Worm (Caenorhabditis elegans) whole organism, young adult: ENCODE data around the gene pcrg-1.

Source experiments
- B0261.1 ChIP-seq: sonication (generic microtip); optimal IDR thresholded peaks from 2 replicates; lab custom pipeline; 2016; ENCODE audit warnings: mild to moderate bottlenecking, missing genetic modification characterization, moderate library complexity, missing compliant biosample characterization
- B0336.3 ChIP-seq: fragments of 200-800 bp; sonication (Bioruptor generic); IDR thresholded peaks from 2 replicates; pipeline ENCODE4 v1.3.6; 2022; ENCODE audit warnings: missing genetic modification characterization, missing compliant biosample characterization
- C06A6.2 ChIP-seq: fragments of 200-800 bp; sonication (Bioruptor generic); conservative IDR thresholded peaks from 2 replicates; pipeline ENCODE4 v1.3.6; 2022; ENCODE audit warnings: missing genetic modification characterization, missing compliant biosample characterization
- F10E7.11 ChIP-seq: sonication (generic microtip); optimal IDR thresholded peaks from 2 replicates; lab custom pipeline; 2017; ENCODE audit warnings: mild to moderate bottlenecking, missing genetic modification characterization, moderate library complexity, missing compliant biosample characterization
- F23B12.7 ChIP-seq: sonication (generic microtip); optimal IDR thresholded peaks from 2 replicates; lab custom pipeline; 2017; ENCODE audit warnings: missing genetic modification characterization, mild to moderate bottlenecking, missing compliant biosample characterization, antibody characterized with exemption, moderate library complexity; ENCODE audit not compliant: insufficient read depth
- F52B5.7 ChIP-seq: sonication (generic microtip); optimal IDR thresholded peaks from 2 replicates; lab custom pipeline; 2016; ENCODE audit warnings: mild to moderate bottlenecking, missing genetic modification characterization, missing compliant biosample characterization
- K11D2.4 ChIP-seq: fragments of 200-800 bp; sonication (Bioruptor generic); IDR thresholded peaks from 2 replicates; pipeline ENCODE4 v1.3.6; 2022; ENCODE audit warnings: missing genetic modification reagents, missing genetic modification characterization, missing compliant biosample characterization
- K12H6.12 ChIP-seq: fragments of 200-800 bp; sonication (Bioruptor generic); optimal IDR thresholded peaks from 2 replicates; lab custom pipeline; 2018; ENCODE audit warnings: mild to moderate bottlenecking, missing genetic modification characterization, missing compliant biosample characterization
- T07F8.4 ChIP-seq: sonication (generic microtip); optimal IDR thresholded peaks from 2 replicates; lab custom pipeline; 2016; ENCODE audit warnings: mild to moderate bottlenecking, missing genetic modification characterization, moderate library complexity, missing compliant biosample characterization
- T26A5.8 ChIP-seq: sonication (generic microtip); optimal IDR thresholded peaks from 2 replicates; lab custom pipeline; 2016; ENCODE audit warnings: missing genetic modification characterization, missing compliant biosample characterization
- Y95B8A.8 ChIP-seq: fragments of 200-800 bp; sonication (Bioruptor generic); IDR thresholded peaks from 2 replicates; pipeline ENCODE4 v1.3.6; 2022; ENCODE audit warnings: missing genetic modification reagents, missing genetic modification characterization, missing compliant biosample characterization
- ama-1 ChIP-seq, 3 experiments: fragments of 150-350 bp in 1 of 3; sonication (generic microtip) in 2 of 3; optimal IDR thresholded peaks; 2 replicates each; lab custom pipeline; 2014 to 2018; ENCODE audit warnings: missing biosample characterization in 2 of 3, missing genetic modification characterization in 2 of 3, missing genetic modification reagents in 2 of 3
- aptf-2 ChIP-seq: fragments of 200-800 bp; sonication (Bioruptor generic); conservative IDR thresholded peaks from 2 replicates; pipeline ENCODE4 v1.3.6; 2022; ENCODE audit warnings: missing genetic modification reagents, missing genetic modification characterization, missing compliant biosample characterization
- aptf-3 ChIP-seq: fragments of 200-800 bp; sonication (Bioruptor generic); IDR thresholded peaks from 2 replicates; pipeline ENCODE4 v1.3.6; 2022; ENCODE audit warnings: missing genetic modification characterization, missing compliant biosample characterization
- athp-1 ChIP-seq: sonication (generic microtip); optimal IDR thresholded peaks from 2 replicates; lab custom pipeline; 2017; ENCODE audit warnings: mild to moderate bottlenecking, missing genetic modification characterization, missing compliant biosample characterization
- attf-3 ChIP-seq: fragments of 200-800 bp; sonication (Bioruptor generic); conservative IDR thresholded peaks from 2 replicates; pipeline ENCODE4 v1.3.6; 2022; ENCODE audit warnings: missing genetic modification reagents, missing genetic modification characterization, missing compliant biosample characterization
- attf-6 ChIP-seq: fragments of 200-800 bp; sonication (Bioruptor generic); IDR thresholded peaks from 2 replicates; pipeline ENCODE4 v1.3.6; 2022; ENCODE audit warnings: missing genetic modification reagents, missing genetic modification characterization, missing compliant biosample characterization
- bed-1 ChIP-seq: fragments of 200-800 bp; sonication (Bioruptor generic); IDR thresholded peaks from 2 replicates; pipeline ENCODE4 v1.3.6; 2022; ENCODE audit warnings: missing genetic modification reagents, missing genetic modification characterization, missing compliant biosample characterization
- bed-2 ChIP-seq: fragments of 200-800 bp; sonication (Bioruptor generic); IDR thresholded peaks from 2 replicates; pipeline ENCODE4 v1.3.6; 2022; ENCODE audit warnings: missing genetic modification reagents, missing genetic modification characterization, missing compliant biosample characterization
- ceh-27 ChIP-seq: fragments of 200-800 bp; sonication (Bioruptor generic); optimal IDR thresholded peaks from 2 replicates; lab custom pipeline; 2018; ENCODE audit warnings: mild to moderate bottlenecking, missing genetic modification characterization, moderate library complexity, missing compliant biosample characterization
- ceh-58 ChIP-seq: fragments of 200-800 bp; sonication (Bioruptor generic); IDR thresholded peaks from 2 replicates; pipeline ENCODE4 v1.3.6; 2022; ENCODE audit warnings: missing genetic modification characterization, missing compliant biosample characterization
- ceh-79 ChIP-seq: sonication (generic microtip); optimal IDR thresholded peaks from 2 replicates; lab custom pipeline; 2017; ENCODE audit warnings: mild to moderate bottlenecking, missing genetic modification characterization, missing compliant biosample characterization
- ceh-91 ChIP-seq: fragments of 200-800 bp; sonication (Bioruptor generic); IDR thresholded peaks from 2 replicates; pipeline ENCODE4 v1.3.6; 2022; ENCODE audit warnings: missing genetic modification reagents, missing genetic modification characterization, missing compliant biosample characterization
- chd-7 ChIP-seq: sonication (generic microtip); optimal IDR thresholded peaks from 2 replicates; lab custom pipeline; 2016; ENCODE audit warnings: mild to moderate bottlenecking, missing genetic modification characterization, moderate library complexity, missing compliant biosample characterization
- ekl-4 ChIP-seq: fragments of 200-800 bp; sonication (Bioruptor generic); IDR thresholded peaks from 2 replicates; pipeline ENCODE4 v1.3.6; 2022; ENCODE audit warnings: missing genetic modification reagents, missing genetic modification characterization, missing compliant biosample characterization
- fkh-3 ChIP-seq: sonication (generic microtip); optimal IDR thresholded peaks from 2 replicates; lab custom pipeline; 2016; ENCODE audit warnings: mild to moderate bottlenecking, missing genetic modification characterization, missing compliant biosample characterization
- hlh-12 ChIP-seq: sonication (generic microtip); optimal IDR thresholded peaks from 2 replicates; lab custom pipeline; 2016; ENCODE audit warnings: missing genetic modification characterization, missing compliant biosample characterization
- let-526 ChIP-seq: fragments of 200-800 bp; sonication (Bioruptor generic); IDR thresholded peaks from 2 replicates; pipeline ENCODE4 v1.3.6; 2022; ENCODE audit warnings: missing genetic modification reagents, missing genetic modification characterization, missing compliant biosample characterization
- let-607 ChIP-seq, 2 experiments: fragments of 200-800 bp in 1 of 2; sonication (Bioruptor generic) in 1 of 2; sonication (generic microtip) in 1 of 2; optimal IDR thresholded peaks; 2 replicates each; lab custom pipeline; 2016 to 2018; ENCODE audit warnings: mild to moderate bottlenecking in 2 of 2, missing compliant biosample characterization in 2 of 2, missing genetic modification characterization in 2 of 2, moderate library complexity in 2 of 2, missing genotype in 1 of 2
- lsl-1 ChIP-seq: fragments of 200-800 bp; sonication (Bioruptor generic); optimal IDR thresholded peaks from 2 replicates; lab custom pipeline; 2018; ENCODE audit warnings: mild to moderate bottlenecking, missing genetic modification characterization, moderate library complexity, missing compliant biosample characterization
- madf-10 ChIP-seq: sonication (generic microtip); optimal IDR thresholded peaks from 2 replicates; lab custom pipeline; 2016; ENCODE audit warnings: mild to moderate bottlenecking, missing genetic modification characterization, missing compliant biosample characterization
- madf-6 ChIP-seq: fragments of 200-800 bp; sonication (Bioruptor generic); IDR thresholded peaks from 2 replicates; pipeline ENCODE4 v1.3.6; 2022; ENCODE audit warnings: missing genetic modification reagents, missing genetic modification characterization, missing compliant biosample characterization
- madf-8 ChIP-seq: fragments of 200-800 bp; sonication (Bioruptor generic); conservative IDR thresholded peaks from 2 replicates; pipeline ENCODE4 v1.3.6; 2022; ENCODE audit warnings: missing genetic modification reagents, missing genetic modification characterization, missing compliant biosample characterization
- nfyb-1 ChIP-seq: fragments of 200-800 bp; sonication (Bioruptor generic); IDR thresholded peaks from 2 replicates; pipeline ENCODE4 v1.3.6; 2022; ENCODE audit warnings: missing genetic modification reagents, missing genetic modification characterization, missing compliant biosample characterization
- nhr-120 ChIP-seq: fragments of 200-800 bp; sonication (Bioruptor generic); IDR thresholded peaks from 2 replicates; pipeline ENCODE4 v1.3.6; 2022; ENCODE audit warnings: missing genetic modification characterization, missing compliant biosample characterization
- nhr-90 ChIP-seq: sonication (generic microtip); optimal IDR thresholded peaks from 2 replicates; lab custom pipeline; 2016; ENCODE audit warnings: missing genotype, mild to moderate bottlenecking, missing genetic modification characterization, missing compliant biosample characterization
- pbrm-1 ChIP-seq: fragments of 200-800 bp; sonication (Bioruptor generic); IDR thresholded peaks from 2 replicates; pipeline ENCODE4 v1.3.6; 2022; ENCODE audit warnings: missing genetic modification reagents, missing genetic modification characterization, missing compliant biosample characterization
- rcor-1 ChIP-seq: fragments of 200-800 bp; sonication (Bioruptor generic); IDR thresholded peaks from 2 replicates; pipeline ENCODE4 v1.3.6; 2022; ENCODE audit warnings: missing genetic modification reagents, missing genetic modification characterization, missing compliant biosample characterization
- rec-8 ChIP-seq, 2 experiments: sonication (generic microtip); optimal IDR thresholded peaks; 2 replicates each; lab custom pipeline; 2016; ENCODE audit warnings: mild to moderate bottlenecking in 2 of 2, missing genetic modification characterization in 2 of 2, missing genetic modification reagents in 2 of 2, missing genotype in 2 of 2, missing biosample characterization in 1 of 2, missing compliant biosample characterization in 1 of 2, moderate library complexity in 1 of 2
- repo-1 ChIP-seq: sonication (generic microtip); optimal IDR thresholded peaks from 2 replicates; lab custom pipeline; 2017; ENCODE audit warnings: mild to moderate bottlenecking, missing genetic modification characterization, missing compliant biosample characterization
- sdz-38 ChIP-seq: sonication (generic microtip); optimal IDR thresholded peaks from 2 replicates; lab custom pipeline; 2016; ENCODE audit warnings: missing genotype, missing genetic modification characterization, missing compliant biosample characterization
- tlf-1 ChIP-seq: fragments of 200-800 bp; sonication (Bioruptor generic); optimal IDR thresholded peaks from 2 replicates; lab custom pipeline; 2018; ENCODE audit warnings: mild to moderate bottlenecking, missing genetic modification characterization, missing compliant biosample characterization
- unc-62 ChIP-seq: fragments of 150-350 bp; optimal IDR thresholded peaks from 2 replicates; lab custom pipeline; 2014; ENCODE audit warnings: missing biosample characterization, missing genetic modification reagents, missing genetic modification characterization
- ztf-22 ChIP-seq: fragments of 200-800 bp; sonication (Bioruptor generic); optimal IDR thresholded peaks from 2 replicates; lab custom pipeline; 2018; ENCODE audit warnings: mild to moderate bottlenecking, missing genetic modification characterization, moderate library complexity, missing compliant biosample characterization
- ztf-26 ChIP-seq: sonication (generic microtip); optimal IDR thresholded peaks from 2 replicates; lab custom pipeline; 2017; ENCODE audit warnings: missing genetic modification characterization, missing compliant biosample characterization
- ztf-28 ChIP-seq: fragments of 200-800 bp; sonication (Bioruptor generic); IDR thresholded peaks from 2 replicates; pipeline ENCODE4 v1.3.6; 2022; ENCODE audit warnings: missing genetic modification reagents, missing genetic modification characterization, missing compliant biosample characterization
- ztf-6 ChIP-seq: fragments of 200-800 bp; sonication (Bioruptor generic); IDR thresholded peaks from 2 replicates; pipeline ENCODE4 v1.3.6; 2022; ENCODE audit warnings: missing genetic modification reagents, missing genetic modification characterization, missing compliant biosample characterization

The pcrg-1 gene

ce11 chrII:7200051-7200599 is at the start of gene pcrg-1 (continued):
- TF ChIP-seq let-607 (tag; optimal IDR thresholded peaks at IDR 0.05; lab: Kevin White, UChicago) (peak; percentile 40 to 43), K11D2.4 (GFP tag; lab: Robert Waterston, UW) (peak; percentile 63; the same call in 1 of the 2 replicates), sdz-38 (peak; percentile 28), ceh-79 (tag; lab: Kevin White, UChicago) (peak; percentile 89), fkh-3 (tag; lab: Kevin White, UChicago) (peak; percentile 68), aptf-3 (GFP tag; lab: Robert Waterston, UW) (0 out of 2 replicates have a peak, but pooled peaks have one; percentile 73), bed-1 (GFP tag; lab: Robert Waterston, UW) (peak; percentile 80; the same call in 1 of the 2 replicates), madf-8 (GFP tag; lab: Robert Waterston, UW) (peak; percentile 53), ceh-58 (GFP tag; lab: Robert Waterston, UW) (0 out of 2 replicates have a peak, but pooled peaks have one; percentile 7), aptf-2 (0 out of 2 replicates have a peak, but pooled peaks have one; percentile 30), B0336.3 (GFP tag; lab: Robert Waterston, UW) (peak; percentile 89), nhr-90 (tag; lab: Kevin White, UChicago) (peak; percentile 90), ama-1 (optimal IDR thresholded peaks at IDR 0.05; lab: Kevin White, UChicago) (no peak), ama-1 (GFP tag; optimal IDR thresholded peaks at IDR 0.05; lab: Kevin White, UChicago) (peak; percentile 43 to 86), bed-2 (GFP tag; lab: Robert Waterston, UW) (peak; percentile 75; the same call in 1 of the 2 replicates), hlh-12 (tag; lab: Kevin White, UChicago) (peak; percentile 11), F52B5.7 (tag; lab: Kevin White, UChicago) (peak; percentile 93), attf-6 (GFP tag; lab: Robert Waterston, UW) (peak; percentile 88), let-526 (GFP tag; lab: Robert Waterston, UW) (peak; percentile 54; the same call in 1 of the 2 replicates), ceh-27 (peak; percentile 89), T26A5.8 (peak; percentile 74), athp-1 (tag; lab: Kevin White, UChicago) (peak; percentile 94), Y95B8A.8 (GFP tag; lab: Robert Waterston, UW) (peak; percentile 51; the same call in 1 of the 2 replicates), ztf-22 (GFP tag; lab: Kevin White, UChicago) (peak; percentile 52), B0261.1 (tag; lab: Kevin White, UChicago) (peak; percentile 73), madf-6 (GFP tag; lab: Robert Waterston, UW) (peak; percentile 81), ekl-4 (GFP tag; lab: Robert Waterston, UW) (peak; percentile 83), ztf-26 (tag; lab: Kevin White, UChicago) (peak; percentile 71), pbrm-1 (GFP tag; lab: Robert Waterston, UW) (no peak; the same call in 1 of the 2 replicates), rec-8 (tag; optimal IDR thresholded peaks at IDR 0.05; lab: Kevin White, UChicago) (peak in 1 of 2 experiments; percentile 15), chd-7 (tag; lab: Kevin White, UChicago) (peak; percentile 93), nhr-120 (GFP tag; lab: Robert Waterston, UW) (0 out of 2 replicates have a peak, but pooled peaks have one; percentile 35), ceh-91 (GFP tag; lab: Robert Waterston, UW) (0 out of 2 replicates have a peak, but pooled peaks have one; percentile 41), rcor-1 (GFP tag; lab: Robert Waterston, UW) (peak; percentile 62), madf-10 (tag; lab: Kevin White, UChicago) (peak; percentile 59), unc-62 (GFP tag; lab: Kevin White, UChicago) (no peak), lsl-1 (peak; percentile 70), K12H6.12 (tag; lab: Kevin White, UChicago) (peak; percentile 78), ztf-6 (GFP tag; lab: Robert Waterston, UW) (peak; percentile 47; the same call in 1 of the 2 replicates), C06A6.2 (GFP tag; lab: Robert Waterston, UW) (peak; percentile 69; the same call in 1 of the 2 replicates), F23B12.7 (tag; lab: Kevin White, UChicago) (peak; percentile 26), repo-1 (peak; percentile 87), F10E7.11 (tag; lab: Kevin White, UChicago) (peak; percentile 4), tlf-1 (GFP tag; lab: Kevin White, UChicago) (peak; percentile 82), T07F8.4 (tag; lab: Kevin White, UChicago) (peak; percentile 80), nfyb-1 (GFP tag; lab: Robert Waterston, UW) (peak; percentile 84), attf-3 (peak; percentile 64), ztf-28 (no peak)
